Worm (Caenorhabditis elegans) whole organism, young adult: ENCODE measurements around the gene pam-1.

ENCODE experiments used
- B0336.3 ChIP-seq: fragments of 200-800 bp; sonication (Bioruptor generic); IDR thresholded peaks from 2 replicates; pipeline ENCODE4 v1.3.6; 2022; ENCODE audit warnings: missing genetic modification characterization, missing compliant biosample characterization
- C06A6.2 ChIP-seq: fragments of 200-800 bp; sonication (Bioruptor generic); conservative IDR thresholded peaks from 2 replicates; pipeline ENCODE4 v1.3.6; 2022; ENCODE audit warnings: missing genetic modification characterization, missing compliant biosample characterization
- F23B12.7 ChIP-seq: sonication (generic microtip); optimal IDR thresholded peaks from 2 replicates; lab custom pipeline; 2017; ENCODE audit warnings: missing genetic modification characterization, mild to moderate bottlenecking, missing compliant biosample characterization, antibody characterized with exemption, moderate library complexity; ENCODE audit not compliant: insufficient read depth
- F37B4.10 ChIP-seq: fragments of 200-800 bp; sonication (Bioruptor generic); IDR thresholded peaks from 2 replicates; pipeline ENCODE4 v1.3.6; 2022; ENCODE audit warnings: missing genetic modification characterization, missing compliant biosample characterization
- F49E8.2 ChIP-seq: sonication (generic microtip); optimal IDR thresholded peaks from 3 replicates; lab custom pipeline; 2017; ENCODE audit warnings: missing genetic modification characterization, mild to moderate bottlenecking, missing compliant biosample characterization, antibody characterized with exemption, moderate library complexity; ENCODE audit not compliant: insufficient read depth
- K11D2.4 ChIP-seq: fragments of 200-800 bp; sonication (Bioruptor generic); IDR thresholded peaks from 2 replicates; pipeline ENCODE4 v1.3.6; 2022; ENCODE audit warnings: missing genetic modification reagents, missing genetic modification characterization, missing compliant biosample characterization
- Y53F4B.3 ChIP-seq: fragments of 200-800 bp; sonication (Bioruptor generic); IDR thresholded peaks from 2 replicates; pipeline ENCODE4 v1.3.6; 2022; ENCODE audit warnings: missing genetic modification reagents, missing genetic modification characterization, missing compliant biosample characterization
- Y95B8A.8 ChIP-seq: fragments of 200-800 bp; sonication (Bioruptor generic); IDR thresholded peaks from 2 replicates; pipeline ENCODE4 v1.3.6; 2022; ENCODE audit warnings: missing genetic modification reagents, missing genetic modification characterization, missing compliant biosample characterization
- ZK185.1 ChIP-seq: sonication (generic microtip); optimal IDR thresholded peaks from 2 replicates; lab custom pipeline; 2016; ENCODE audit warnings: mild to moderate bottlenecking, missing genetic modification characterization, missing compliant biosample characterization; ENCODE audit not compliant: poor library complexity, severe bottlenecking
- attf-6 ChIP-seq: fragments of 200-800 bp; sonication (Bioruptor generic); IDR thresholded peaks from 2 replicates; pipeline ENCODE4 v1.3.6; 2022; ENCODE audit warnings: missing genetic modification reagents, missing genetic modification characterization, missing compliant biosample characterization
- ccch-3 ChIP-seq: fragments of 200-800 bp; sonication (Bioruptor generic); optimal IDR thresholded peaks from 2 replicates; lab custom pipeline; 2018; ENCODE audit warnings: mild to moderate bottlenecking, missing genetic modification characterization, missing compliant biosample characterization
- cebp-2 ChIP-seq: fragments of 200-800 bp; sonication (Bioruptor generic); IDR thresholded peaks from 2 replicates; pipeline ENCODE4 v1.3.6; 2022; ENCODE audit warnings: missing genetic modification characterization, missing compliant biosample characterization
- dox-1 ChIP-seq: fragments of 200-800 bp; sonication (Bioruptor generic); IDR thresholded peaks from 2 replicates; pipeline ENCODE4 v1.3.6; 2022; ENCODE audit warnings: missing genetic modification reagents, missing genetic modification characterization, missing compliant biosample characterization
- dpl-1 ChIP-seq: fragments of 150-350 bp; optimal IDR thresholded peaks from 2 replicates; lab custom pipeline; 2014; ENCODE audit warnings: missing biosample characterization, missing genetic modification reagents, missing genetic modification characterization
- efl-1 ChIP-seq: fragments of 150-350 bp; optimal IDR thresholded peaks from 2 replicates; lab custom pipeline; 2014; ENCODE audit warnings: missing biosample characterization, missing genetic modification reagents, missing genetic modification characterization
- egl-18 ChIP-seq: fragments of 200-800 bp; sonication (Bioruptor generic); IDR thresholded peaks from 2 replicates; pipeline ENCODE4 v1.3.6; 2022; ENCODE audit warnings: missing genetic modification reagents, missing genetic modification characterization, missing compliant biosample characterization
- egrh-3 ChIP-seq: fragments of 200-800 bp; sonication (Bioruptor generic); IDR thresholded peaks from 2 replicates; pipeline ENCODE4 v1.3.6; 2022; ENCODE audit warnings: missing genetic modification reagents, missing genetic modification characterization, missing compliant biosample characterization
- ekl-4 ChIP-seq: fragments of 200-800 bp; sonication (Bioruptor generic); IDR thresholded peaks from 2 replicates; pipeline ENCODE4 v1.3.6; 2022; ENCODE audit warnings: missing genetic modification reagents, missing genetic modification characterization, missing compliant biosample characterization
- fkh-3 ChIP-seq: sonication (generic microtip); optimal IDR thresholded peaks from 2 replicates; lab custom pipeline; 2016; ENCODE audit warnings: mild to moderate bottlenecking, missing genetic modification characterization, missing compliant biosample characterization
- him-1 ChIP-seq: sonication (generic microtip); optimal IDR thresholded peaks from 2 replicates; lab custom pipeline; 2016; ENCODE audit warnings: missing genotype, missing genetic modification reagents, missing genetic modification characterization, missing compliant biosample characterization
- hlh-12 ChIP-seq: sonication (generic microtip); optimal IDR thresholded peaks from 2 replicates; lab custom pipeline; 2016; ENCODE audit warnings: missing genetic modification characterization, missing compliant biosample characterization
- hmg-1.2 ChIP-seq: fragments of 200-800 bp; sonication (Bioruptor generic); IDR thresholded peaks from 2 replicates; pipeline ENCODE4 v1.3.6; 2022; ENCODE audit warnings: missing genetic modification reagents, missing genetic modification characterization, missing compliant biosample characterization
- lag-1 ChIP-seq: fragments of 200-800 bp; sonication (Bioruptor generic); IDR thresholded peaks from 2 replicates; pipeline ENCODE4 v1.3.6; 2022; ENCODE audit warnings: missing genetic modification reagents, missing genetic modification characterization, missing compliant biosample characterization
- let-526 ChIP-seq: fragments of 200-800 bp; sonication (Bioruptor generic); IDR thresholded peaks from 2 replicates; pipeline ENCODE4 v1.3.6; 2022; ENCODE audit warnings: missing genetic modification reagents, missing genetic modification characterization, missing compliant biosample characterization
- lin-26 ChIP-seq: fragments of 200-800 bp; sonication (Bioruptor generic); IDR thresholded peaks from 2 replicates; pipeline ENCODE4 v1.3.6; 2022; ENCODE audit warnings: missing genetic modification reagents, missing genetic modification characterization, missing compliant biosample characterization
- lin-35 ChIP-seq, 3 experiments: fragments of 150-350 bp in 2 of 3; sonication (generic microtip) in 1 of 3; optimal IDR thresholded peaks; 2 replicates each; lab custom pipeline; 2014 to 2018; ENCODE audit warnings: missing biosample characterization in 3 of 3, missing genetic modification characterization in 3 of 3, missing genetic modification reagents in 3 of 3
- lin-40 ChIP-seq: sonication (generic microtip); optimal IDR thresholded peaks from 2 replicates; lab custom pipeline; 2016; ENCODE audit warnings: missing genetic modification characterization, mild to moderate bottlenecking, missing compliant biosample characterization, missing genotype, missing genetic modification reagents
- lin-54 ChIP-seq: fragments of 200-800 bp; sonication (Bioruptor generic); optimal IDR thresholded peaks from 2 replicates; lab custom pipeline; 2018; ENCODE audit warnings: mild to moderate bottlenecking, missing genetic modification characterization, missing compliant biosample characterization
- lsy-27 ChIP-seq: sonication (generic microtip); optimal IDR thresholded peaks from 2 replicates; lab custom pipeline; 2017; ENCODE audit warnings: missing genetic modification characterization, mild to moderate bottlenecking, missing compliant biosample characterization, antibody characterized with exemption, missing genotype, borderline replicate concordance; ENCODE audit not compliant: insufficient read depth
- madf-3 ChIP-seq: fragments of 200-800 bp; sonication (Bioruptor generic); IDR thresholded peaks from 2 replicates; pipeline ENCODE4 v1.3.6; 2022; ENCODE audit warnings: missing genetic modification reagents, missing genetic modification characterization, missing compliant biosample characterization
- madf-8 ChIP-seq: fragments of 200-800 bp; sonication (Bioruptor generic); conservative IDR thresholded peaks from 2 replicates; pipeline ENCODE4 v1.3.6; 2022; ENCODE audit warnings: missing genetic modification reagents, missing genetic modification characterization, missing compliant biosample characterization
- mes-4 ChIP-seq: sonication (generic microtip); optimal IDR thresholded peaks from 2 replicates; lab custom pipeline; 2016; ENCODE audit warnings: missing genotype, missing genetic modification characterization, missing compliant biosample characterization
- nfya-1 ChIP-seq: sonication (generic microtip); optimal IDR thresholded peaks from 2 replicates; lab custom pipeline; 2017; ENCODE audit warnings: antibody characterized with exemption, missing compliant biosample characterization, missing genetic modification characterization, borderline replicate concordance; ENCODE audit not compliant: insufficient read depth
- nfyb-1 ChIP-seq: fragments of 200-800 bp; sonication (Bioruptor generic); IDR thresholded peaks from 2 replicates; pipeline ENCODE4 v1.3.6; 2022; ENCODE audit warnings: missing genetic modification reagents, missing genetic modification characterization, missing compliant biosample characterization
- nhr-80 ChIP-seq: sonication (generic microtip); optimal IDR thresholded peaks from 2 replicates; lab custom pipeline; 2016; ENCODE audit warnings: missing genetic modification characterization, missing compliant biosample characterization
- nhr-90 ChIP-seq: sonication (generic microtip); optimal IDR thresholded peaks from 2 replicates; lab custom pipeline; 2016; ENCODE audit warnings: missing genotype, mild to moderate bottlenecking, missing genetic modification characterization, missing compliant biosample characterization
- pbrm-1 ChIP-seq: fragments of 200-800 bp; sonication (Bioruptor generic); IDR thresholded peaks from 2 replicates; pipeline ENCODE4 v1.3.6; 2022; ENCODE audit warnings: missing genetic modification reagents, missing genetic modification characterization, missing compliant biosample characterization
- pha-4 ChIP-seq: fragments of 150-350 bp; sonication (generic microtip); optimal IDR thresholded peaks from 2 replicates; lab custom pipeline; 2014; ENCODE audit warnings: missing biosample characterization, missing genetic modification reagents, missing genetic modification characterization
- repo-1 ChIP-seq: sonication (generic microtip); optimal IDR thresholded peaks from 2 replicates; lab custom pipeline; 2017; ENCODE audit warnings: mild to moderate bottlenecking, missing genetic modification characterization, missing compliant biosample characterization
- somi-1 ChIP-seq: fragments of 200-800 bp; sonication (Bioruptor generic); optimal IDR thresholded peaks from 2 replicates; lab custom pipeline; 2018; ENCODE audit warnings: mild to moderate bottlenecking, missing genetic modification characterization, missing compliant biosample characterization
- tbp1 ChIP-seq: fragments of 200-800 bp; sonication (Bioruptor generic); optimal IDR thresholded peaks from 2 replicates; lab custom pipeline; 2018; ENCODE audit warnings: mild to moderate bottlenecking, missing genetic modification characterization, missing compliant biosample characterization
- tlf-1 ChIP-seq: fragments of 200-800 bp; sonication (Bioruptor generic); optimal IDR thresholded peaks from 2 replicates; lab custom pipeline; 2018; ENCODE audit warnings: mild to moderate bottlenecking, missing genetic modification characterization, missing compliant biosample characterization
- unc-130 ChIP-seq: sonication (generic microtip); optimal IDR thresholded peaks from 2 replicates; lab custom pipeline; 2016; ENCODE audit warnings: missing genetic modification reagents, missing genetic modification characterization, missing compliant biosample characterization
- xnd-1 ChIP-seq: sonication (generic microtip); optimal IDR thresholded peaks from 2 replicates; lab custom pipeline; 2016; ENCODE audit warnings: missing genotype, missing genetic modification reagents, missing genetic modification characterization, missing compliant biosample characterization
- zfh-2 ChIP-seq: fragments of 200-800 bp; sonication (Bioruptor generic); conservative IDR thresholded peaks from 2 replicates; pipeline ENCODE4 v1.3.6; 2022; ENCODE audit warnings: missing genetic modification reagents, missing genetic modification characterization, missing compliant biosample characterization
- zim-3 ChIP-seq: sonication (generic microtip); optimal IDR thresholded peaks from 2 replicates; lab custom pipeline; 2017; ENCODE audit warnings: mild to moderate bottlenecking, missing genetic modification characterization, moderate library complexity, missing compliant biosample characterization
- ztf-18 ChIP-seq: sonication (generic microtip); optimal IDR thresholded peaks from 2 replicates; lab custom pipeline; 2016; ENCODE audit warnings: missing genotype, mild to moderate bottlenecking, missing genetic modification characterization, missing compliant biosample characterization
- ztf-22 ChIP-seq: fragments of 200-800 bp; sonication (Bioruptor generic); optimal IDR thresholded peaks from 2 replicates; lab custom pipeline; 2018; ENCODE audit warnings: mild to moderate bottlenecking, missing genetic modification characterization, moderate library complexity, missing compliant biosample characterization
- ztf-6 ChIP-seq: fragments of 200-800 bp; sonication (Bioruptor generic); IDR thresholded peaks from 2 replicates; pipeline ENCODE4 v1.3.6; 2022; ENCODE audit warnings: missing genetic modification reagents, missing genetic modification characterization, missing compliant biosample characterization

The pam-1 gene

ce11 chrIV:7552958-7553553 lies 2.4 kb upstream of the pam-1 start, which contains the start of gene dif-1 (continued):
- TF ChIP-seq K11D2.4 (GFP tag; lab: Robert Waterston, UW): no peak
- TF ChIP-seq ztf-18: no peak
- TF ChIP-seq lag-1 (GFP tag; lab: Robert Waterston, UW): no peak
- no peak for TF ChIP-seq efl-1 (GFP tag; lab: Kevin White, UChicago)
- no peak for TF ChIP-seq let-526 (GFP tag; lab: Robert Waterston, UW)
- no peak for TF ChIP-seq lin-35 (GFP tag; optimal IDR thresholded peaks at IDR 0.05; lab: Kevin White, UChicago)
- TF ChIP-seq lin-26: no peak
- no peak for TF ChIP-seq nfya-1 (tag; lab: Kevin White, UChicago)
- TF ChIP-seq xnd-1 (tag; lab: Kevin White, UChicago): no peak
- no peak for TF ChIP-seq mes-4 (tag; lab: Kevin White, UChicago)
- no peak for TF ChIP-seq dpl-1 (GFP tag; lab: Kevin White, UChicago)
- peak; percentile 91 for TF ChIP-seq hmg-1.2 (GFP tag; lab: Robert Waterston, UW)
- no peak for TF ChIP-seq pha-4 (tag; lab: Kevin White, UChicago)
- TF ChIP-seq egl-18 (GFP tag; lab: Robert Waterston, UW): no peak
- no peak for TF ChIP-seq repo-1 (tag; lab: Kevin White, UChicago)
- no peak for TF ChIP-seq nhr-90 (tag; lab: Kevin White, UChicago)
- no peak for TF ChIP-seq madf-8 (GFP tag; lab: Robert Waterston, UW)
- TF ChIP-seq dox-1 (GFP tag; lab: Robert Waterston, UW): no peak
- no peak for TF ChIP-seq madf-3
- no peak for TF ChIP-seq attf-6 (GFP tag; lab: Robert Waterston, UW)
- no peak for TF ChIP-seq him-1 (tag; lab: Kevin White, UChicago)
- no peak for TF ChIP-seq B0336.3 (GFP tag; lab: Robert Waterston, UW)
- peak; percentile 19 for TF ChIP-seq tbp1 (GFP tag; lab: Kevin White, UChicago)
- TF ChIP-seq cebp-2: no peak
- TF ChIP-seq ztf-6 (GFP tag; lab: Robert Waterston, UW): no peak
- peak; percentile 34 for TF ChIP-seq lin-40
- no peak for TF ChIP-seq lin-54 (GFP tag; lab: Kevin White, UChicago)
- TF ChIP-seq zfh-2: no peak
- no peak for TF ChIP-seq F37B4.10
- TF ChIP-seq ZK185.1: no peak
- TF ChIP-seq nfyb-1: no peak
- no peak for TF ChIP-seq lsy-27
- TF ChIP-seq unc-130 (GFP tag; lab: Kevin White, UChicago): no peak
- TF ChIP-seq egrh-3: no peak
- TF ChIP-seq Y53F4B.3 (GFP tag; lab: Robert Waterston, UW): no peak
- TF ChIP-seq C06A6.2: no peak
- TF ChIP-seq fkh-3: no peak
- no peak for TF ChIP-seq ccch-3 (GFP tag; lab: Kevin White, UChicago)
- no peak for TF ChIP-seq F23B12.7 (tag; lab: Kevin White, UChicago)
- peak; percentile 64 for TF ChIP-seq nhr-80 (tag; lab: Kevin White, UChicago)
- TF ChIP-seq pbrm-1 (GFP tag; lab: Robert Waterston, UW): 0 out of 2 replicates have a peak, but pooled peaks have one; percentile 13
- TF ChIP-seq hlh-12 (tag; lab: Kevin White, UChicago): no peak
- no peak for TF ChIP-seq zim-3
- TF ChIP-seq ztf-22 (GFP tag; lab: Kevin White, UChicago): no peak
- peak; percentile 14 for TF ChIP-seq somi-1 (GFP tag; lab: Kevin White, UChicago)
- 0 out of 2 replicates have a peak, but pooled peaks have one; percentile 27 for TF ChIP-seq ekl-4 (GFP tag; lab: Robert Waterston, UW)
- no peak for TF ChIP-seq Y95B8A.8
- TF ChIP-seq tlf-1: no peak
- TF ChIP-seq F49E8.2 (tag; lab: Kevin White, UChicago): no peak
